Fruit fly (Drosophila melanogaster) whole organism, embryonic: Measurements from ENCODE around the gene papi.

Experiments
- BtbVII ChIP-seq: fragments of 200-800 bp; sonication (Bioruptor generic); optimal IDR thresholded peaks from 3 replicates; lab custom pipeline; 2017; ENCODE audit warnings: missing biosample characterization, mild to moderate bottlenecking, missing genetic modification characterization
- C15 ChIP-seq: fragments of 200-800 bp; sonication (Bioruptor generic); IDR thresholded peaks from 3 replicates; pipeline ENCODE4 v1.3.6; 2022; ENCODE audit warnings: missing biosample characterization, missing genetic modification characterization
- CG14710 ChIP-seq: fragments of 200-800 bp; sonication (Bioruptor generic); optimal IDR thresholded peaks from 3 replicates; lab custom pipeline; 2019; ENCODE audit warnings: missing biosample characterization, mild to moderate bottlenecking, missing genetic modification characterization, moderate library complexity
- CG15011 ChIP-seq: fragments of 200-800 bp; sonication (Bioruptor generic); optimal IDR thresholded peaks from 3 replicates; lab custom pipeline; 2018; ENCODE audit warnings: missing biosample characterization, mild to moderate bottlenecking, missing genetic modification characterization
- CG16779 ChIP-seq: fragments of 200-800 bp; sonication (Bioruptor generic); IDR thresholded peaks from 2 replicates; pipeline ENCODE4 v1.3.6; 2022; ENCODE audit warnings: missing biosample characterization, missing genetic modification characterization
- CG17328 ChIP-seq: fragments of 200-800 bp; sonication (Bioruptor generic); IDR thresholded peaks from 2 replicates; pipeline ENCODE4 v1.3.6; 2022; ENCODE audit warnings: missing biosample characterization, missing genetic modification characterization
- CG17361 ChIP-seq: fragments of 200-800 bp; sonication (Bioruptor generic); IDR thresholded peaks from 3 replicates; pipeline ENCODE4 v1.3.6; 2022; ENCODE audit warnings: missing biosample characterization, missing genetic modification characterization
- CG1792 ChIP-seq: fragments of 200-800 bp; sonication (Bioruptor generic); optimal IDR thresholded peaks from 2 replicates; lab custom pipeline; 2016; ENCODE audit warnings: missing biosample characterization, missing genetic modification characterization
- CG31388 ChIP-seq: fragments of 200-800 bp; sonication (Bioruptor generic); optimal IDR thresholded peaks from 2 replicates; lab custom pipeline; 2016; ENCODE audit warnings: missing biosample characterization, missing genetic modification characterization
- CG31441 ChIP-seq: fragments of 200-800 bp; sonication (Bioruptor generic); IDR thresholded peaks from 2 replicates; pipeline ENCODE4 v1.3.6; 2022; ENCODE audit warnings: missing biosample characterization, missing genetic modification characterization
- CG3407 ChIP-seq: fragments of 200-800 bp; sonication (Bioruptor generic); optimal IDR thresholded peaks from 2 replicates; lab custom pipeline; 2018; ENCODE audit warnings: missing biosample characterization, mild to moderate bottlenecking, missing genetic modification characterization
- CG34376 ChIP-seq: fragments of 200-800 bp; sonication (Bioruptor generic); optimal IDR thresholded peaks from 2 replicates; lab custom pipeline; 2018; ENCODE audit warnings: missing biosample characterization, mild to moderate bottlenecking, missing genetic modification characterization
- CG3838 ChIP-seq: fragments of 200-800 bp; sonication (Bioruptor generic); optimal IDR thresholded peaks from 3 replicates; lab custom pipeline; 2016; ENCODE audit warnings: missing biosample characterization, missing genetic modification characterization
- CG43689 ChIP-seq: fragments of 200-800 bp; sonication (Bioruptor generic); IDR thresholded peaks from 2 replicates; pipeline ENCODE4 v1.3.6; 2022; ENCODE audit warnings: missing biosample characterization, missing genetic modification characterization
- CG4424 ChIP-seq: fragments of 200-800 bp; sonication (Bioruptor generic); optimal IDR thresholded peaks from 3 replicates; lab custom pipeline; 2016; ENCODE audit warnings: missing biosample characterization, missing genetic modification characterization
- CG4707 ChIP-seq: fragments of 200-800 bp; sonication (Bioruptor generic); optimal IDR thresholded peaks from 2 replicates; lab custom pipeline; 2018; ENCODE audit warnings: missing biosample characterization, mild to moderate bottlenecking, missing genetic modification characterization, moderate library complexity
- CG7928 ChIP-seq: fragments of 200-800 bp; sonication (Bioruptor generic); optimal IDR thresholded peaks from 2 replicates; lab custom pipeline; 2017; ENCODE audit warnings: missing biosample characterization, mild to moderate bottlenecking, missing genetic modification characterization
- CG8089 ChIP-seq: fragments of 200-800 bp; sonication (Bioruptor generic); optimal IDR thresholded peaks from 3 replicates; lab custom pipeline; 2016; ENCODE audit warnings: missing biosample characterization, missing genetic modification characterization
- CG8290 ChIP-seq, 3 experiments: fragments of 200-800 bp; sonication (Bioruptor generic); optimal IDR thresholded peaks; 2 replicates each; lab custom pipeline; 2016 to 2019; ENCODE audit warnings: missing biosample characterization in 3 of 3, missing genetic modification characterization in 3 of 3, mild to moderate bottlenecking in 2 of 3, moderate library complexity in 1 of 3
- CG9876 ChIP-seq: fragments of 200-800 bp; sonication (Bioruptor generic); optimal IDR thresholded peaks from 2 replicates; lab custom pipeline; 2016; ENCODE audit warnings: missing biosample characterization, missing genetic modification characterization
- CG9932 ChIP-seq: fragments of 200-800 bp; sonication (Bioruptor generic); IDR thresholded peaks from 2 replicates; pipeline ENCODE4 v1.3.6; 2022; ENCODE audit warnings: missing biosample characterization, missing genetic modification characterization
- Dbx ChIP-seq: fragments of 200-800 bp; sonication (Bioruptor generic); IDR thresholded peaks from 3 replicates; pipeline ENCODE4 v1.3.6; 2022; ENCODE audit warnings: missing biosample characterization, missing genetic modification characterization
- Dip3 ChIP-seq: fragments of 200-800 bp; sonication (Bioruptor generic); optimal IDR thresholded peaks from 3 replicates; lab custom pipeline; 2016; ENCODE audit warnings: missing biosample characterization, missing genetic modification characterization
- Dref ChIP-seq: fragments of 200-800 bp; sonication (Bioruptor generic); IDR thresholded peaks from 2 replicates; pipeline ENCODE4 v1.3.6; 2022; ENCODE audit warnings: missing biosample characterization, missing genetic modification characterization
- Ets97D ChIP-seq: fragments of 200-800 bp; sonication (Bioruptor generic); optimal IDR thresholded peaks from 3 replicates; lab custom pipeline; 2016; ENCODE audit warnings: missing biosample characterization, missing genetic modification characterization
- Gug ChIP-seq: fragments of 200-800 bp; sonication (Bioruptor generic); IDR thresholded peaks from 4 replicates; pipeline ENCODE4 v1.3.6; 2022; ENCODE audit warnings: missing biosample characterization, missing genetic modification characterization
- HLH3B ChIP-seq: fragments of 200-800 bp; sonication (Bioruptor generic); IDR thresholded peaks from 2 replicates; pipeline ENCODE4 v1.3.6; 2022; ENCODE audit warnings: missing biosample characterization, missing genetic modification characterization
- HmgZ ChIP-seq: fragments of 200-800 bp; sonication (Bioruptor generic); optimal IDR thresholded peaks from 2 replicates; lab custom pipeline; 2018; ENCODE audit warnings: missing biosample characterization, mild to moderate bottlenecking, missing genetic modification characterization
- Mrtf ChIP-seq: fragments of 200-800 bp; sonication (Bioruptor generic); IDR thresholded peaks from 3 replicates; pipeline ENCODE4 v1.3.6; 2022; ENCODE audit warnings: missing biosample characterization, missing genetic modification characterization
- Neu2 ChIP-seq: fragments of 200-800 bp; sonication (Bioruptor generic); optimal IDR thresholded peaks from 3 replicates; lab custom pipeline; 2016; ENCODE audit warnings: missing biosample characterization, missing genetic modification characterization, borderline replicate concordance
- Sry-δ ChIP-seq: fragments of 200-800 bp; sonication (Bioruptor generic); optimal IDR thresholded peaks from 2 replicates; lab custom pipeline; 2016; ENCODE audit warnings: missing biosample characterization, missing genetic modification characterization
- Usf ChIP-seq: fragments of 200-800 bp; sonication (Bioruptor generic); optimal IDR thresholded peaks from 2 replicates; lab custom pipeline; 2017; ENCODE audit warnings: missing genotype, missing biosample characterization, missing genetic modification characterization
- Xrp1 ChIP-seq: fragments of 200-800 bp; sonication (Bioruptor generic); IDR thresholded peaks from 2 replicates; pipeline ENCODE4 v1.3.6; 2022; ENCODE audit warnings: missing biosample characterization, missing genetic modification characterization
- ato ChIP-seq: fragments of 200-800 bp; sonication (Bioruptor generic); IDR thresholded peaks from 2 replicates; pipeline ENCODE4 v1.3.6; 2022; ENCODE audit warnings: missing biosample characterization, missing genetic modification characterization; ENCODE audit not compliant: partially characterized antibody
- corto ChIP-seq: fragments of 200-800 bp; sonication (Bioruptor generic); optimal IDR thresholded peaks from 2 replicates; lab custom pipeline; 2016; ENCODE audit warnings: missing biosample characterization, mild to moderate bottlenecking, missing genetic modification characterization, moderate library complexity
- crc ChIP-seq: fragments of 200-800 bp; sonication (Bioruptor generic); optimal IDR thresholded peaks from 2 replicates; lab custom pipeline; 2016; ENCODE audit warnings: missing biosample characterization, missing genetic modification characterization
- danr ChIP-seq: fragments of 200-800 bp; sonication (Bioruptor generic); IDR thresholded peaks from 2 replicates; pipeline ENCODE4 v1.3.6; 2022; ENCODE audit warnings: missing biosample characterization, missing genetic modification characterization
- dmrt11E ChIP-seq: fragments of 200-800 bp; sonication (Bioruptor generic); optimal IDR thresholded peaks from 3 replicates; lab custom pipeline; 2018; ENCODE audit warnings: missing biosample characterization, mild to moderate bottlenecking, missing genetic modification characterization, moderate library complexity
- exex ChIP-seq: fragments of 200-800 bp; sonication (Bioruptor generic); optimal IDR thresholded peaks from 4 replicates; lab custom pipeline; 2018; ENCODE audit warnings: missing biosample characterization, mild to moderate bottlenecking, missing genetic modification characterization, moderate library complexity
- gfzf ChIP-seq: fragments of 200-800 bp; sonication (Bioruptor generic); optimal IDR thresholded peaks from 2 replicates; lab custom pipeline; 2016; ENCODE audit warnings: missing biosample characterization, mild to moderate bottlenecking, missing genetic modification characterization, moderate library complexity
- her ChIP-seq: fragments of 200-800 bp; sonication (Bioruptor generic); optimal IDR thresholded peaks from 2 replicates; lab custom pipeline; 2016; ENCODE audit warnings: missing biosample characterization, missing genetic modification characterization
- insv ChIP-seq, 2 experiments: fragments of 200-800 bp; sonication (Bioruptor generic); optimal IDR thresholded peaks; 3 replicates each; lab custom pipeline; 2016 to 2018; ENCODE audit warnings: missing biosample characterization in 2 of 2, missing genetic modification characterization in 2 of 2
- jing ChIP-seq: fragments of 200-800 bp; sonication (Bioruptor generic); optimal IDR thresholded peaks from 2 replicates; lab custom pipeline; 2018; ENCODE audit warnings: missing biosample characterization, mild to moderate bottlenecking, missing genetic modification characterization
- lab ChIP-seq: fragments of 200-800 bp; sonication (Bioruptor generic); optimal IDR thresholded peaks from 3 replicates; lab custom pipeline; 2017; ENCODE audit warnings: missing biosample characterization, missing genetic modification characterization, mild to moderate bottlenecking, moderate library complexity, missing genetic modification reagents
- psq ChIP-seq: fragments of 200-800 bp; sonication (Bioruptor generic); optimal IDR thresholded peaks from 2 replicates; lab custom pipeline; 2017; ENCODE audit warnings: missing biosample characterization, missing genetic modification characterization
- row ChIP-seq: fragments of 200-800 bp; sonication (Bioruptor generic); IDR thresholded peaks from 3 replicates; pipeline ENCODE4 v1.3.6; 2022; ENCODE audit warnings: missing biosample characterization, missing genetic modification characterization
- run ChIP-seq: fragments of 200-800 bp; sonication (Bioruptor generic); optimal IDR thresholded peaks from 3 replicates; lab custom pipeline; 2018; ENCODE audit warnings: missing biosample characterization, mild to moderate bottlenecking, missing genetic modification characterization
- schlank ChIP-seq: fragments of 200-800 bp; sonication (Bioruptor generic); optimal IDR thresholded peaks from 2 replicates; lab custom pipeline; 2018; ENCODE audit warnings: missing biosample characterization, mild to moderate bottlenecking, missing genetic modification characterization
- sens ChIP-seq: fragments of 200-800 bp; sonication (Bioruptor generic); peaks from one replicate; lab custom pipeline; 2016; ENCODE audit warnings: missing biosample characterization, missing genetic modification characterization
- stc ChIP-seq: fragments of 200-800 bp; sonication (Bioruptor generic); IDR thresholded peaks from 2 replicates; pipeline ENCODE4 v1.3.6; 2022; ENCODE audit warnings: missing biosample characterization, missing genetic modification characterization
- zfh1 ChIP-seq: fragments of 200-800 bp; sonication (Bioruptor generic); IDR thresholded peaks from 3 replicates; pipeline ENCODE4 v1.3.6; 2022; ENCODE audit warnings: missing biosample characterization, missing genetic modification characterization

The papi gene

dm6 chr2L:2228179-2228849, 7.8 kb downstream of the papi start (continued):
- TF ChIP-seq CG16779 (GFP tag; lab: Robert Waterston, UW) (no peak), Gug (GFP tag; lab: Robert Waterston, UW) (no peak), CG4424 (no peak), C15 (no peak), Xrp1 (GFP tag; lab: Robert Waterston, UW) (no peak), CG7928 (GFP tag; lab: Kevin White, UChicago) (no peak), CG15011 (GFP tag; lab: Kevin White, UChicago) (no peak), psq (GFP tag; lab: Kevin White, UChicago) (no peak), her (GFP tag; lab: Kevin White, UChicago) (no peak), CG8089 (GFP tag; lab: Kevin White, UChicago) (no peak), CG34376 (GFP tag; lab: Kevin White, UChicago) (peak; percentile 38), HmgZ (no peak), danr (no peak), CG14710 (tag; lab: Kevin White, UChicago) (no peak), ato (GFP tag; lab: Robert Waterston, UW) (no peak), schlank (tag; lab: Kevin White, UChicago) (no peak), CG17328 (GFP tag; lab: Robert Waterston, UW) (no peak), CG3407 (GFP tag; lab: Kevin White, UChicago) (no peak), gfzf (GFP tag; lab: Kevin White, UChicago) (no peak), lab (GFP tag; lab: Kevin White, UChicago) (peak; percentile 29), corto (GFP tag; lab: Kevin White, UChicago) (peak; percentile 9), Ets97D (no peak), Dref (GFP tag; lab: Robert Waterston, UW) (no peak), CG4707 (peak; percentile 16), CG17361 (GFP tag; lab: Robert Waterston, UW) (no peak), BtbVII (GFP tag; lab: Kevin White, UChicago) (peak; percentile 62), HLH3B (no peak), CG9876 (no peak), zfh1 (GFP tag; lab: Robert Waterston, UW) (0 out of 3 replicates have a peak, but pooled peaks have one; percentile 14), Neu2 (no peak), CG43689 (GFP tag; lab: Robert Waterston, UW) (no peak), exex (tag; lab: Kevin White, UChicago) (peak; percentile 94), Usf (GFP tag; lab: Kevin White, UChicago) (no peak), row (GFP tag; lab: Robert Waterston, UW) (no peak), jing (GFP tag; lab: Kevin White, UChicago) (no peak), CG31388 (GFP tag; lab: Kevin White, UChicago) (no peak), Dbx (GFP tag; lab: Robert Waterston, UW) (0 out of 3 replicates have a peak, but pooled peaks have one; percentile 22), Dip3 (GFP tag; lab: Kevin White, UChicago) (no peak), run (tag; lab: Kevin White, UChicago) (no peak), stc (GFP tag; lab: Robert Waterston, UW) (no peak), CG9932 (GFP tag; lab: Robert Waterston, UW) (0 out of 2 replicates have a peak, but pooled peaks have one; percentile 10), dmrt11E (tag; lab: Kevin White, UChicago) (no peak), crc (no peak), CG31441 (no peak), sens (GFP tag; lab: Kevin White, UChicago) (peak; percentile 52), CG3838 (GFP tag; lab: Kevin White, UChicago) (no peak), Sry-δ (GFP tag; lab: Kevin White, UChicago) (no peak), insv (GFP tag; optimal IDR thresholded peaks at IDR 0.05; lab: Kevin White, UChicago) (no peak), Mrtf (GFP tag; lab: Robert Waterston, UW) (0 out of 3 replicates have a peak, but pooled peaks have one; percentile 26), CG1792 (GFP tag; lab: Kevin White, UChicago) (no peak), CG8290 (GFP tag; optimal IDR thresholded peaks at IDR 0.05; lab: Kevin White, UChicago) (no peak), CG8290 (tag; optimal IDR thresholded peaks at IDR 0.05; lab: Kevin White, UChicago) (peak in 1 of 2 experiments; percentile 37)
